Fruit fly (Drosophila melanogaster) whole organism, embryonic: Measurements from ENCODE around the gene Trs23.

Source experiments
- Abd-B ChIP-seq: fragments of 200-800 bp; sonication (Bioruptor generic); optimal IDR thresholded peaks from 2 replicates; lab custom pipeline; 2018; ENCODE audit warnings: missing biosample characterization, mild to moderate bottlenecking, missing genetic modification characterization, moderate library complexity
- Atf6 ChIP-seq: fragments of 200-800 bp; sonication (Bioruptor generic); IDR thresholded peaks from 2 replicates; pipeline ENCODE4 v1.3.6; 2022; ENCODE audit warnings: missing biosample characterization, missing genetic modification characterization
- CG10147 ChIP-seq: fragments of 200-800 bp; sonication (Bioruptor generic); optimal IDR thresholded peaks from 2 replicates; lab custom pipeline; 2019; ENCODE audit warnings: missing biosample characterization, mild to moderate bottlenecking, missing genetic modification characterization, moderate library complexity
- CG11504 ChIP-seq: fragments of 200-800 bp; sonication (Bioruptor generic); optimal IDR thresholded peaks from 3 replicates; lab custom pipeline; 2019; ENCODE audit warnings: missing biosample characterization, mild to moderate bottlenecking, missing genetic modification characterization, moderate library complexity
- CG12071 ChIP-seq: fragments of 200-800 bp; sonication (Bioruptor generic); optimal IDR thresholded peaks from 3 replicates; lab custom pipeline; 2018; ENCODE audit warnings: missing biosample characterization, mild to moderate bottlenecking, missing genetic modification characterization
- CG17328 ChIP-seq: fragments of 200-800 bp; sonication (Bioruptor generic); IDR thresholded peaks from 2 replicates; pipeline ENCODE4 v1.3.6; 2022; ENCODE audit warnings: missing biosample characterization, missing genetic modification characterization
- CG18476 ChIP-seq: fragments of 200-800 bp; sonication (Bioruptor generic); optimal IDR thresholded peaks from 2 replicates; lab custom pipeline; 2016; ENCODE audit warnings: missing biosample characterization, mild to moderate bottlenecking, missing genetic modification characterization
- CG18619 ChIP-seq: fragments of 200-800 bp; sonication (Bioruptor generic); optimal IDR thresholded peaks from 3 replicates; lab custom pipeline; 2017; ENCODE audit warnings: missing biosample characterization, mild to moderate bottlenecking, missing genetic modification characterization
- CG18764 ChIP-seq: fragments of 200-800 bp; sonication (Bioruptor generic); optimal IDR thresholded peaks from 3 replicates; lab custom pipeline; 2016; ENCODE audit warnings: missing biosample characterization, missing genetic modification characterization
- CG3726 ChIP-seq: fragments of 200-800 bp; sonication (Bioruptor generic); IDR thresholded peaks from 3 replicates; pipeline ENCODE4, ENCODE4 v1.3.6; 2022; ENCODE audit warnings: missing biosample characterization, missing genetic modification characterization
- CG3847 ChIP-seq: fragments of 200-800 bp; sonication (Bioruptor generic); IDR thresholded peaks from 2 replicates; pipeline ENCODE4 v1.3.6; 2022; ENCODE audit warnings: missing biosample characterization, missing genetic modification characterization
- CG5180 ChIP-seq: fragments of 200-800 bp; sonication (Bioruptor generic); optimal IDR thresholded peaks from 3 replicates; lab custom pipeline; 2017; ENCODE audit warnings: missing biosample characterization, missing genetic modification characterization, mild to moderate bottlenecking, moderate library complexity, missing genetic modification reagents
- CG6254 ChIP-seq: fragments of 200-800 bp; sonication (Bioruptor generic); optimal IDR thresholded peaks from 3 replicates; lab custom pipeline; 2017; ENCODE audit warnings: mild to moderate bottlenecking, missing biosample characterization, missing genetic modification reagents, missing genetic modification characterization
- CG6765 ChIP-seq: fragments of 200-800 bp; sonication (Bioruptor generic); optimal IDR thresholded peaks from 3 replicates; lab custom pipeline; 2017; ENCODE audit warnings: missing biosample characterization, mild to moderate bottlenecking, missing genetic modification characterization
- CG7556 ChIP-seq: fragments of 200-800 bp; sonication (Bioruptor generic); optimal IDR thresholded peaks from 2 replicates; lab custom pipeline; 2017; ENCODE audit warnings: missing biosample characterization, mild to moderate bottlenecking, missing genetic modification characterization
- CG9437 ChIP-seq: fragments of 200-800 bp; sonication (Bioruptor generic); optimal IDR thresholded peaks from 2 replicates; lab custom pipeline; 2018; ENCODE audit warnings: missing biosample characterization, mild to moderate bottlenecking, missing genetic modification characterization
- CG9727 ChIP-seq: fragments of 200-800 bp; sonication (Bioruptor generic); optimal IDR thresholded peaks from 3 replicates; lab custom pipeline; 2017; ENCODE audit warnings: missing biosample characterization, mild to moderate bottlenecking, missing genetic modification characterization
- CTCF ChIP-seq: fragments of 200-800 bp; sonication (Bioruptor generic); optimal IDR thresholded peaks from 2 replicates; lab custom pipeline; 2017; ENCODE audit warnings: missing biosample characterization, mild to moderate bottlenecking, missing genetic modification characterization, moderate library complexity
- D19A ChIP-seq: fragments of 200-800 bp; optimal IDR thresholded peaks from 3 replicates; lab custom pipeline; 2019; ENCODE audit warnings: missing biosample characterization, mild to moderate bottlenecking, missing genetic modification characterization, moderate library complexity
- Dek ChIP-seq: fragments of 200-800 bp; sonication (Bioruptor generic); optimal IDR thresholded peaks from 3 replicates; lab custom pipeline; 2019; ENCODE audit warnings: missing biosample characterization, mild to moderate bottlenecking, missing genetic modification characterization, moderate library complexity
- Dll ChIP-seq: fragments of 200-800 bp; sonication (Bioruptor generic); IDR thresholded peaks from 4 replicates; pipeline ENCODE4 v1.3.6; 2022; ENCODE audit warnings: missing biosample characterization, missing genetic modification characterization; ENCODE audit not compliant: partially characterized antibody
- ERR ChIP-seq: fragments of 200-800 bp; sonication (Bioruptor generic); optimal IDR thresholded peaks from 2 replicates; lab custom pipeline; 2016; ENCODE audit warnings: missing biosample characterization, missing genetic modification characterization
- GATAe ChIP-seq: fragments of 200-800 bp; sonication (Bioruptor generic); conservative IDR thresholded peaks from 2 replicates; pipeline ENCODE4 v1.3.6; 2022; ENCODE audit warnings: missing biosample characterization, missing genetic modification characterization
- Gug ChIP-seq: fragments of 200-800 bp; sonication (Bioruptor generic); IDR thresholded peaks from 4 replicates; pipeline ENCODE4 v1.3.6; 2022; ENCODE audit warnings: missing biosample characterization, missing genetic modification characterization
- Hmx ChIP-seq: fragments of 200-800 bp; sonication (Bioruptor generic); optimal IDR thresholded peaks from 2 replicates; lab custom pipeline; 2016; ENCODE audit warnings: missing biosample characterization, missing genetic modification characterization
- MBD-R2 ChIP-seq: fragments of 200-800 bp; sonication (Bioruptor generic); IDR thresholded peaks from 2 replicates; pipeline ENCODE4 v1.3.6; 2022; ENCODE audit warnings: missing biosample characterization, missing genetic modification characterization
- MESR4 ChIP-seq: fragments of 200-800 bp; sonication (Bioruptor generic); optimal IDR thresholded peaks from 2 replicates; lab custom pipeline; 2018; ENCODE audit warnings: missing biosample characterization, mild to moderate bottlenecking, missing genetic modification characterization, moderate library complexity
- Mad ChIP-seq: fragments of 200-800 bp; sonication (Bioruptor generic); optimal IDR thresholded peaks from 2 replicates; lab custom pipeline; 2016; ENCODE audit warnings: missing biosample characterization, missing genetic modification characterization
- Neu2 ChIP-seq: fragments of 200-800 bp; sonication (Bioruptor generic); optimal IDR thresholded peaks from 3 replicates; lab custom pipeline; 2016; ENCODE audit warnings: missing biosample characterization, missing genetic modification characterization, borderline replicate concordance
- NfI ChIP-seq: fragments of 200-800 bp; sonication (Bioruptor generic); optimal IDR thresholded peaks from 3 replicates; lab custom pipeline; 2018; ENCODE audit warnings: missing biosample characterization, mild to moderate bottlenecking, missing genetic modification characterization, moderate library complexity
- Oaz ChIP-seq: fragments of 200-800 bp; sonication (Bioruptor generic); IDR thresholded peaks from 2 replicates; pipeline ENCODE4 v1.3.6; 2022; ENCODE audit warnings: missing biosample characterization, missing genetic modification characterization
- Oli ChIP-seq: fragments of 200-800 bp; sonication (Bioruptor generic); optimal IDR thresholded peaks from 2 replicates; lab custom pipeline; 2018; ENCODE audit warnings: missing biosample characterization, mild to moderate bottlenecking, missing genetic modification characterization, moderate library complexity
- Side ChIP-seq: fragments of 200-800 bp; sonication (Bioruptor generic); optimal IDR thresholded peaks from 2 replicates; lab custom pipeline; 2016; ENCODE audit warnings: missing biosample characterization, missing genetic modification characterization
- Usf ChIP-seq: fragments of 200-800 bp; sonication (Bioruptor generic); optimal IDR thresholded peaks from 2 replicates; lab custom pipeline; 2017; ENCODE audit warnings: missing genotype, missing biosample characterization, missing genetic modification characterization
- al ChIP-seq: fragments of 200-800 bp; sonication (Bioruptor generic); IDR thresholded peaks from 2 replicates; pipeline ENCODE4 v1.3.6; 2022; ENCODE audit warnings: missing biosample characterization, missing genetic modification characterization
- corto ChIP-seq: fragments of 200-800 bp; sonication (Bioruptor generic); optimal IDR thresholded peaks from 2 replicates; lab custom pipeline; 2016; ENCODE audit warnings: missing biosample characterization, mild to moderate bottlenecking, missing genetic modification characterization, moderate library complexity
- crp ChIP-seq, 2 experiments: fragments of 200-800 bp; sonication (Bioruptor generic); optimal IDR thresholded peaks; 2 replicates in 1 of 2; 3 replicates in 1 of 2; lab custom pipeline; 2017; ENCODE audit warnings: missing biosample characterization in 2 of 2, missing genetic modification characterization in 2 of 2, mild to moderate bottlenecking in 1 of 2, moderate library complexity in 1 of 2
- dimm ChIP-seq: fragments of 200-800 bp; sonication (Bioruptor generic); IDR thresholded peaks from 2 replicates; pipeline ENCODE4 v1.3.6; 2022; ENCODE audit warnings: missing biosample characterization, missing genetic modification characterization
- eve ChIP-seq, 2 experiments: fragments of >200 bp; optimal IDR thresholded peaks; 2 replicates each; lab custom pipeline; 2017; ENCODE audit warnings: missing biosample characterization in 2 of 2, missing genetic modification characterization in 2 of 2
- fru ChIP-seq: fragments of >200 bp; optimal IDR thresholded peaks from 2 replicates; lab custom pipeline; 2017
- gt ChIP-seq: fragments of 200-800 bp; sonication (Bioruptor generic); IDR thresholded peaks from 2 replicates; pipeline ENCODE4 v1.3.6; 2022; ENCODE audit warnings: missing biosample characterization, missing genetic modification characterization
- klu ChIP-seq: fragments of 200-800 bp; sonication (Bioruptor generic); IDR thresholded peaks from 2 replicates; pipeline ENCODE4 v1.3.6; 2022; ENCODE audit warnings: missing biosample characterization, missing genetic modification characterization
- lilli ChIP-seq: fragments of 200-800 bp; sonication (Bioruptor generic); optimal IDR thresholded peaks from 3 replicates; lab custom pipeline; 2016; ENCODE audit warnings: missing biosample characterization, missing genetic modification characterization
- phol ChIP-seq: fragments of 200-800 bp; sonication (Bioruptor generic); optimal IDR thresholded peaks from 3 replicates; lab custom pipeline; 2018; ENCODE audit warnings: missing biosample characterization, mild to moderate bottlenecking, missing genetic modification characterization, moderate library complexity
- sens-2 ChIP-seq: fragments of 200-800 bp; sonication (Bioruptor generic); IDR thresholded peaks from 2 replicates; pipeline ENCODE4 v1.3.6; 2022; ENCODE audit warnings: missing biosample characterization, missing genetic modification characterization
- sima ChIP-seq: fragments of 200-800 bp; sonication (Bioruptor generic); optimal IDR thresholded peaks from 2 replicates; lab custom pipeline; 2016; ENCODE audit warnings: missing biosample characterization, missing genetic modification characterization
- slp2 ChIP-seq: fragments of 200-800 bp; sonication (Bioruptor generic); optimal IDR thresholded peaks from 2 replicates; lab custom pipeline; 2016; ENCODE audit warnings: missing biosample characterization, missing genetic modification characterization
- tap ChIP-seq: fragments of 200-800 bp; optimal IDR thresholded peaks from 3 replicates; lab custom pipeline; 2019; ENCODE audit warnings: missing biosample characterization, mild to moderate bottlenecking, missing genetic modification characterization, moderate library complexity
- tin ChIP-seq: fragments of 200-800 bp; sonication (Bioruptor generic); optimal IDR thresholded peaks from 3 replicates; lab custom pipeline; 2016; ENCODE audit warnings: missing biosample characterization, missing genetic modification characterization
- wdn ChIP-seq: fragments of 200-800 bp; sonication (Bioruptor generic); IDR thresholded peaks from 2 replicates; pipeline ENCODE4 v1.3.6; 2022; ENCODE audit warnings: missing biosample characterization, missing genetic modification characterization

Gene Trs23

dm6 chr2L:8717618-8718336 is 31.7 kb downstream of the Trs23 start (continued):
- TF ChIP-seq slp2 (GFP tag; lab: Kevin White, UChicago) (peak; percentile 48), Hmx (GFP tag; lab: Kevin White, UChicago) (peak; percentile 66), fru (lab: Kevin White, UChicago) (no peak), wdn (GFP tag; lab: Robert Waterston, UW) (peak; percentile 84), Dll (GFP tag; lab: Robert Waterston, UW) (peak; percentile 47; the same call in 1 of the 4 replicates), D19A (tag; lab: Kevin White, UChicago) (peak; percentile 87), crp (GFP tag; optimal IDR thresholded peaks at IDR 0.05; lab: Kevin White, UChicago) (peak in 1 of 2 experiments; percentile 65), ERR (no peak), al (GFP tag; lab: Robert Waterston, UW) (peak; percentile 59; the same call in 1 of the 2 replicates), Abd-B (GFP tag; lab: Kevin White, UChicago) (peak; percentile 86), CG18764 (peak; percentile 71), corto (GFP tag; lab: Kevin White, UChicago) (no peak), Gug (0 out of 4 replicates have a peak, but pooled peaks have one; percentile 31), gt (GFP tag; lab: Robert Waterston, UW) (no peak), lilli (GFP tag; lab: Kevin White, UChicago) (peak; percentile 86), CG7556 (GFP tag; lab: Kevin White, UChicago) (peak; percentile 97), sima (peak; percentile 49), CG6765 (GFP tag; lab: Kevin White, UChicago) (peak; percentile 87), CG9727 (GFP tag; lab: Kevin White, UChicago) (peak; percentile 96), CTCF (GFP tag; lab: Kevin White, UChicago) (peak; percentile 64), CG9437 (peak; percentile 93), tap (tag; lab: Kevin White, UChicago) (peak; percentile 80), Atf6 (peak; percentile 91), dimm (GFP tag; lab: Robert Waterston, UW) (no peak), MBD-R2 (GFP tag; lab: Robert Waterston, UW) (0 out of 2 replicates have a peak, but pooled peaks have one; percentile 37), CG18476 (GFP tag; lab: Kevin White, UChicago) (peak; percentile 88), Usf (GFP tag; lab: Kevin White, UChicago) (peak; percentile 75), Oaz (peak; percentile 8; the same call in 1 of the 2 replicates), MESR4 (GFP tag; lab: Kevin White, UChicago) (peak; percentile 6), CG6254 (peak; percentile 72), CG10147 (peak; percentile 93), NfI (peak; percentile 89), CG12071 (peak; percentile 68), tin (GFP tag; lab: Kevin White, UChicago) (peak; percentile 86), eve (GFP tag; optimal IDR thresholded peaks at IDR 0.05; lab: Kevin White, UChicago) (peak in 1 of 2 experiments; percentile 90), CG11504 (peak; percentile 95), Mad (GFP tag; lab: Kevin White, UChicago) (peak; percentile 79), CG3726 (GFP tag; lab: Robert Waterston, UW) (0 out of 3 replicates have a peak, but pooled peaks have one; percentile 50), Oli (tag; lab: Kevin White, UChicago) (peak; percentile 94), CG17328 (GFP tag; lab: Robert Waterston, UW) (peak; percentile 83), Dek (peak; percentile 90), CG5180 (peak; percentile 82), CG18619 (GFP tag; lab: Kevin White, UChicago) (peak; percentile 92), CG3847 (GFP tag; lab: Robert Waterston, UW) (peak; percentile 72), phol (tag; lab: Kevin White, UChicago) (peak; percentile 92), Neu2 (GFP tag; lab: Kevin White, UChicago) (no peak), Side (GFP tag; lab: Kevin White, UChicago) (peak; percentile 28), sens-2 (GFP tag; lab: Robert Waterston, UW) (no peak), klu (peak; percentile 83), GATAe (GFP tag; lab: Robert Waterston, UW) (no peak)
